Fruit fly (Drosophila melanogaster): ENCODE measurements around the gene CG32641.

Gene CG32641

DNA sequence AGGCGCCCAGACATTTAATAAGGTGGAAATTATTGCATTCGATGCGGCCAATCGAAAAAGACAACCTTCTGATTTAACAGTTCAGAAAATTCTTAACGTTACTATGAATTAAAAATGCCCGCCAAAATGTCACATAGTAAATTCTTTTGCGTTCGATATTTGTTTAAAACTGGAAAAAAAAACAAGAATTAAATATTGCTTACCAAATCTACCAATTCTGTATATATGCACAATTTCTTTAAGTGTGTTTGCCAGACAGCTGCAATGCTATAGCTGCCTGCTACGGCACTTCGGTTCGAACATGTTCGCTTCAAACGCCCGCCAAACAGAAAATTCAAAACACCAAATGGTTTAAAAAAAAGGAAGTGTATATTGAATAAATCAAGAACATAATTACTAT, 29.8 kb downstream of the CG32641 start (continued):
- TF ChIP-seq Camta (GFP tag; optimal IDR thresholded peaks at IDR 0.05), result peak; percentile 71
- no peak for TF ChIP-seq Scr (GFP tag; IDR thresholded peaks at IDR 0.05; ENCODE audit: partially characterized antibody)
- TF ChIP-seq CG12155 (GFP tag; optimal IDR thresholded peaks at IDR 0.05), result peak; percentile 62
- TF ChIP-seq Doc2 (GFP tag; IDR thresholded peaks at IDR 0.05), result no peak
- TF ChIP-seq PHDP (tag; optimal IDR thresholded peaks at IDR 0.05), result peak; percentile 74
- TF ChIP-seq CG14050 (GFP tag; IDR thresholded peaks at IDR 0.05), result peak; percentile 29; the same call in 1 of the 3 replicates
- peak; percentile 74 for TF ChIP-seq gro (GFP tag; optimal IDR thresholded peaks at IDR 0.05)
- peak; percentile 27 for TF ChIP-seq ewg (GFP tag; optimal IDR thresholded peaks at IDR 0.05)
- TF ChIP-seq CG8765 (GFP tag; IDR thresholded peaks at IDR 0.05), result no peak
- 0 out of 2 replicates have a peak, but pooled peaks have one; percentile 16 for TF ChIP-seq onecut (GFP tag; IDR thresholded peaks at IDR 0.05)
- TF ChIP-seq CG1024 (GFP tag; IDR thresholded peaks at IDR 0.05), result peak; percentile 46; the same call in 1 of the 2 replicates
- peak; percentile 77 for TF ChIP-seq chm (GFP tag; IDR thresholded peaks at IDR 0.05)
- TF ChIP-seq chinmo (GFP tag; IDR thresholded peaks at IDR 0.05; ENCODE audit: partially characterized antibody), result no peak
- peak; percentile 62 for TF ChIP-seq dysf (GFP tag; IDR thresholded peaks at IDR 0.05)
- peak; percentile 57 for TF ChIP-seq Blimp-1 (GFP tag; optimal IDR thresholded peaks at IDR 0.05)
- TF ChIP-seq dan (GFP tag; IDR thresholded peaks at IDR 0.05), result no peak
- TF ChIP-seq Hr78 (GFP tag; optimal IDR thresholded peaks at IDR 0.05), result no peak
- no peak for TF ChIP-seq CG3726 (GFP tag; IDR thresholded peaks at IDR 0.05)
- no peak for TF ChIP-seq Elba2 (GFP tag; optimal IDR thresholded peaks at IDR 0.05)
- TF ChIP-seq Tbp (GFP tag; optimal IDR thresholded peaks at IDR 0.05), result no peak
- no peak for TF ChIP-seq CG7271 (tag; optimal IDR thresholded peaks at IDR 0.05)
- no peak for TF ChIP-seq CG11723 (GFP tag; optimal IDR thresholded peaks at IDR 0.05)
- no peak for TF ChIP-seq run (tag; optimal IDR thresholded peaks at IDR 0.05)
- TF ChIP-seq ssp (GFP tag; IDR thresholded peaks at IDR 0.05), result no peak
- no peak for TF ChIP-seq Neu2 (GFP tag; optimal IDR thresholded peaks at IDR 0.05; ENCODE audit: borderline replicate concordance)
- TF ChIP-seq pan (optimal IDR thresholded peaks at IDR 0.05), result no peak
- TF ChIP-seq pan (GFP tag; optimal IDR thresholded peaks at IDR 0.05 in 1 of 2, IDR thresholded peaks at IDR 0.05 in 1 of 2), result peak in 1 of 2 experiments; percentile 70
- peak; percentile 63 for TF ChIP-seq CG7556 (GFP tag; optimal IDR thresholded peaks at IDR 0.05)
- peak; percentile 47 for TF ChIP-seq CG31365 (tag; optimal IDR thresholded peaks at IDR 0.05)
- peak; percentile 76 for TF ChIP-seq vvl (GFP tag; IDR thresholded peaks at IDR 0.05)
- TF ChIP-seq tgo (GFP tag; IDR thresholded peaks at IDR 0.05), result peak; percentile 60
- no peak for TF ChIP-seq CG15479 (GFP tag; optimal IDR thresholded peaks at IDR 0.05)
- TF ChIP-seq dm (GFP tag; optimal IDR thresholded peaks at IDR 0.05), result peak; percentile 23
- no peak for TF ChIP-seq nerfin-2 (GFP tag; IDR thresholded peaks at IDR 0.05; ENCODE audit: partially characterized antibody)
- TF ChIP-seq shn (GFP tag; optimal IDR thresholded peaks at IDR 0.05), result peak; percentile 67
- TF ChIP-seq Myb (GFP tag; optimal IDR thresholded peaks at IDR 0.05), result peak; percentile 42
- peak; percentile 74 for TF ChIP-seq Xbp1 (GFP tag; optimal IDR thresholded peaks at IDR 0.05)
- no peak for TF ChIP-seq CG7963 (GFP tag; IDR thresholded peaks at IDR 0.05; ENCODE audit: partially characterized antibody)
- peak; percentile 27 for TF ChIP-seq CG2116 (GFP tag; optimal IDR thresholded peaks at IDR 0.05)
- peak; percentile 63 for TF ChIP-seq Antp (GFP tag; optimal IDR thresholded peaks at IDR 0.05)
- no peak for TF ChIP-seq cad (GFP tag; optimal IDR thresholded peaks at IDR 0.05)
- TF ChIP-seq row (GFP tag; IDR thresholded peaks at IDR 0.05), result peak; percentile 74
- TF ChIP-seq inv (GFP tag; IDR thresholded peaks at IDR 0.05; ENCODE audit: partially characterized antibody), result no peak
- TF ChIP-seq rib (GFP tag; IDR thresholded peaks at IDR 0.05), result no peak
- peak; percentile 1 for TF ChIP-seq CrebB (tag; optimal IDR thresholded peaks at IDR 0.05)
- no peak for TF ChIP-seq tup (GFP tag; optimal IDR thresholded peaks at IDR 0.05)
- TF ChIP-seq gfzf (GFP tag; optimal IDR thresholded peaks at IDR 0.05), result no peak
- TF ChIP-seq slou (GFP tag; optimal IDR thresholded peaks at IDR 0.05), result peak; percentile 36
- peak; percentile 35 for TF ChIP-seq vfl (GFP tag; optimal IDR thresholded peaks at IDR 0.05)
- 0 out of 2 replicates have a peak, but pooled peaks have one; percentile 30 for TF ChIP-seq gsb (GFP tag; IDR thresholded peaks at IDR 0.05)
- peak; percentile 71 for TF ChIP-seq Chrac-16 (GFP tag; optimal IDR thresholded peaks at IDR 0.05)

Measured in whole organism, embryonic.